Worm (Caenorhabditis elegans) whole organism, midembryonic: Measurements from ENCODE around the gene scl-10.

ENCODE experiments used
- cog-1 ChIP-seq: sonication (generic microtip); optimal IDR thresholded peaks from 2 replicates; lab custom pipeline; 2016; ENCODE audit warnings: missing genetic modification characterization, missing compliant biosample characterization
- flt-1 ChIP-seq: fragments of 200-800 bp; sonication (Bioruptor generic); IDR thresholded peaks from 2 replicates; pipeline ENCODE4 v1.3.6; 2022; ENCODE audit warnings: missing genetic modification characterization, missing compliant biosample characterization
- klf-2 ChIP-seq: fragments of 200-800 bp; sonication (Bioruptor generic); conservative IDR thresholded peaks from 2 replicates; pipeline ENCODE4 v1.3.6; 2022; ENCODE audit warnings: missing genetic modification reagents, missing genetic modification characterization, missing compliant biosample characterization
- tab-1 ChIP-seq: fragments of 200-800 bp; sonication (Bioruptor generic); IDR thresholded peaks from 2 replicates; pipeline ENCODE4 v1.3.6; 2022; ENCODE audit warnings: missing genetic modification characterization, missing compliant biosample characterization

- TF ChIP-seq flt-1 (GFP tag; lab: Robert Waterston, UW) = no peak
- no peak for TF ChIP-seq klf-2 (GFP tag; lab: Robert Waterston, UW)
- no peak for TF ChIP-seq tab-1 (GFP tag; lab: Robert Waterston, UW)
- TF ChIP-seq cog-1 (tag; lab: Kevin White, UChicago) = peak; percentile 42
Observed at ce11 chrIV:13098652-13099051, 50.4 kb downstream of the scl-10 start, which contains the start of the genes dli-1, tin-9.2 and exos-4.1.
